Worm (Caenorhabditis elegans) whole organism, young adult: ENCODE data around the gene B0554.1.
A peak's percentile ranks its signal among the peaks of the same experiment; 100 is the strongest.

Experiments
- atf-7 ChIP-seq: sonication (generic microtip); optimal IDR thresholded peaks from 2 replicates; lab custom pipeline; 2017; ENCODE audit warnings: mild to moderate bottlenecking, missing genetic modification characterization, missing compliant biosample characterization
- attf-5 ChIP-seq: fragments of 200-800 bp; sonication (Bioruptor generic); optimal IDR thresholded peaks from 2 replicates; lab custom pipeline; 2018; ENCODE audit warnings: mild to moderate bottlenecking, missing genetic modification characterization, missing compliant biosample characterization
- attf-6 ChIP-seq: fragments of 200-800 bp; sonication (Bioruptor generic); IDR thresholded peaks from 2 replicates; pipeline ENCODE4 v1.3.6; 2022; ENCODE audit warnings: missing genetic modification reagents, missing genetic modification characterization, missing compliant biosample characterization
- bed-1 ChIP-seq: fragments of 200-800 bp; sonication (Bioruptor generic); IDR thresholded peaks from 2 replicates; pipeline ENCODE4 v1.3.6; 2022; ENCODE audit warnings: missing genetic modification reagents, missing genetic modification characterization, missing compliant biosample characterization
- cebp-1 ChIP-seq, 2 experiments: fragments of 200-800 bp in 1 of 2; sonication (Bioruptor generic) in 1 of 2; sonication (generic microtip) in 1 of 2; IDR thresholded peaks in 1 of 2; optimal IDR thresholded peaks in 1 of 2; 2 replicates each; pipeline versions ENCODE4 v1.3.6 to Lab custom; 2017 to 2022; ENCODE audit warnings: missing compliant biosample characterization in 2 of 2, missing genetic modification characterization in 2 of 2, mild to moderate bottlenecking in 1 of 2, missing genetic modification reagents in 1 of 2, moderate library complexity in 1 of 2
- ceh-100 ChIP-seq: fragments of 200-800 bp; sonication (Bioruptor generic); IDR thresholded peaks from 2 replicates; pipeline ENCODE4 v1.3.6; 2022; ENCODE audit warnings: missing genetic modification reagents, missing genetic modification characterization, missing compliant biosample characterization
- dpff-1 ChIP-seq: sonication (generic microtip); optimal IDR thresholded peaks from 2 replicates; lab custom pipeline; 2017; ENCODE audit warnings: mild to moderate bottlenecking, missing genetic modification characterization, missing compliant biosample characterization
- dpl-1 ChIP-seq: fragments of 150-350 bp; optimal IDR thresholded peaks from 2 replicates; lab custom pipeline; 2014; ENCODE audit warnings: missing biosample characterization, missing genetic modification reagents, missing genetic modification characterization
- efl-1 ChIP-seq: fragments of 150-350 bp; optimal IDR thresholded peaks from 2 replicates; lab custom pipeline; 2014; ENCODE audit warnings: missing biosample characterization, missing genetic modification reagents, missing genetic modification characterization
- egl-44 ChIP-seq: fragments of 200-800 bp; sonication (Bioruptor generic); IDR thresholded peaks from 2 replicates; pipeline ENCODE4 v1.3.6; 2022; ENCODE audit warnings: missing genetic modification reagents, missing genetic modification characterization, missing compliant biosample characterization
- hlh-12 ChIP-seq: sonication (generic microtip); optimal IDR thresholded peaks from 2 replicates; lab custom pipeline; 2016; ENCODE audit warnings: missing genetic modification characterization, missing compliant biosample characterization
- lin-26 ChIP-seq: fragments of 200-800 bp; sonication (Bioruptor generic); IDR thresholded peaks from 2 replicates; pipeline ENCODE4 v1.3.6; 2022; ENCODE audit warnings: missing genetic modification reagents, missing genetic modification characterization, missing compliant biosample characterization
- lir-1 ChIP-seq: fragments of 200-800 bp; sonication (Bioruptor generic); conservative IDR thresholded peaks from 2 replicates; pipeline ENCODE4 v1.3.6; 2022; ENCODE audit warnings: missing genetic modification reagents, missing genetic modification characterization, missing compliant biosample characterization
- mes-4 ChIP-seq: sonication (generic microtip); optimal IDR thresholded peaks from 2 replicates; lab custom pipeline; 2016; ENCODE audit warnings: missing genotype, missing genetic modification characterization, missing compliant biosample characterization
- nfya-1 ChIP-seq: sonication (generic microtip); optimal IDR thresholded peaks from 2 replicates; lab custom pipeline; 2017; ENCODE audit warnings: antibody characterized with exemption, missing compliant biosample characterization, missing genetic modification characterization, borderline replicate concordance; ENCODE audit not compliant: insufficient read depth
- nfyb-1 ChIP-seq: fragments of 200-800 bp; sonication (Bioruptor generic); IDR thresholded peaks from 2 replicates; pipeline ENCODE4 v1.3.6; 2022; ENCODE audit warnings: missing genetic modification reagents, missing genetic modification characterization, missing compliant biosample characterization
- nhr-27 ChIP-seq: fragments of 200-800 bp; sonication (Bioruptor generic); optimal IDR thresholded peaks from 2 replicates; lab custom pipeline; 2018; ENCODE audit warnings: mild to moderate bottlenecking, missing genetic modification characterization, moderate library complexity, missing compliant biosample characterization
- nhr-80 ChIP-seq: sonication (generic microtip); optimal IDR thresholded peaks from 2 replicates; lab custom pipeline; 2016; ENCODE audit warnings: missing genetic modification characterization, missing compliant biosample characterization
- snpc-3.4 ChIP-seq: sonication (generic microtip); optimal IDR thresholded peaks from 2 replicates; lab custom pipeline; 2017; ENCODE audit warnings: missing genetic modification characterization, mild to moderate bottlenecking, missing compliant biosample characterization, antibody characterized with exemption, moderate library complexity, missing genotype, missing genetic modification reagents
- tlf-1 ChIP-seq: fragments of 200-800 bp; sonication (Bioruptor generic); optimal IDR thresholded peaks from 2 replicates; lab custom pipeline; 2018; ENCODE audit warnings: mild to moderate bottlenecking, missing genetic modification characterization, missing compliant biosample characterization
- xnd-1 ChIP-seq: sonication (generic microtip); optimal IDR thresholded peaks from 2 replicates; lab custom pipeline; 2016; ENCODE audit warnings: missing genotype, missing genetic modification reagents, missing genetic modification characterization, missing compliant biosample characterization
- ztf-25 ChIP-seq: fragments of 200-800 bp; sonication (Bioruptor generic); IDR thresholded peaks from 2 replicates; pipeline ENCODE4 v1.3.6; 2022; ENCODE audit warnings: missing genetic modification reagents, missing genetic modification characterization, missing compliant biosample characterization
- ztf-6 ChIP-seq: fragments of 200-800 bp; sonication (Bioruptor generic); IDR thresholded peaks from 2 replicates; pipeline ENCODE4 v1.3.6; 2022; ENCODE audit warnings: missing genetic modification reagents, missing genetic modification characterization, missing compliant biosample characterization

Gene B0554.1

DNA sequence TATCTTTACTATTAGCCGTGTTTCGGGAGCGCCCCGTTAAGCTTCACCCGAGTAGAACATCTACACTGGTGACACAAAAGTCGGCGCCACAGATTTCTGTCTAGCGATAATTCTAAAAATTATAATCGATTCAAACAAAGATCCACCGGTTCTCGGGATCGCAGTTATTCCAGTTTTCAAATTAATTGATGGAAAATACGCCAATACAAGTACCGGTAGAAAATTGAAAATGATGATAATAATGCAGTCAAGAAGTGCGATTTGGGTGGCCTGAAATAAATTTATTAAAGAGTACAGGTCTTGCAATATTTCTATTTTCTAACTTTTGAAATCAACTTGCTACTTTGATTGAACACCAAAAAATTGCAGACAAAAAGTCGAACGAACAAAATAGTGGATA lies 29.3 kb downstream of the B0554.1 start:
- TF ChIP-seq bed-1 (GFP tag; lab: Robert Waterston, UW), result no peak
- no peak for TF ChIP-seq attf-6
- no peak for TF ChIP-seq nhr-27

DNA sequence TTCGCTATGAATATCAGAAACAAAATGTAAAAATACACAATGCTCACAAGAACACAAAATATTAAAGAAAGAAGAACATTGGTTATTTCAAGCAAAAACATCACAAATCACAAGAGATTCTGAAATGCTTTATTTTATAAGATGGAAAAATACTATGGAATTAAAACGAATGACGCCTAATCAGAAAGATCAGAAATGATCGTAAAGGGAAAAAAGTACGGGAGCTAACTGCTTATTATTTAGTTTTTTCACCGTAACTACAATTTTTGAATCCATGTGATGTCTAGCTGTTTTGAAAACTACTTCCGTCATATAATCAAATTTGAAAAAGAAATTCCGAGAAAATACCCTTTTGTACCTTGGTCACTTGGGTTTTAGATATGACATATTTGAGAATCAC lies 30.3 kb downstream of the B0554.1 start, which contains the start of gene srbc-57:
Gene srbc-57 (minus strand): TSS at position 101 of the 400 bp plus-strand sequence.
- no peak for TF ChIP-seq attf-6
- no peak for TF ChIP-seq hlh-12 (tag; lab: Kevin White, UChicago)
- TF ChIP-seq efl-1 (GFP tag; lab: Kevin White, UChicago), result no peak

DNA sequence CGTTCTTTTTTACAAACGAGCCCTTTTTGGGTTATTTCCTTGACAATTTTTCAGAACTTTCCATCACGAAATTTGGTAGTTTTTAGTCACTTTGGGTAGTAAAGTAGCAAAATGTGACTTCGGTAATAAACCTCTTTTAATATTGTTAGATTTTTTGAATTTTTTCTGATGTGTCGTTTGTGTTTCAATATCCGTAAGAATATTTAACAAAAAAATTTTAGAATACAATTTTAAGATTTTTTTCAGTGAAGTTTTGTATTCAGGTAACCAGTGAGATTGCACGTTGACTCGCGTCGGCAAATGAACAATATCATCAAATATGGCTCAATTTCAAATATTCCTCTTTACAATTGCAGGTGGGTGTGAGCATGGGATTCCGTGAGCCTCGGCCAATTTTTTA lies 34.4 kb downstream of the B0554.1 start, which contains the start of gene srt-31:
Gene srt-31 (plus strand): TSS at position 301 of the 400 bp plus-strand sequence.
- no peak for TF ChIP-seq xnd-1
- no peak for TF ChIP-seq lir-1 (GFP tag; lab: Robert Waterston, UW)
- no peak for TF ChIP-seq snpc-3.4 (tag; lab: Kevin White, UChicago)
- TF ChIP-seq ztf-6, result no peak
- no peak for TF ChIP-seq ceh-100 (GFP tag; lab: Robert Waterston, UW)
- no peak for TF ChIP-seq tlf-1 (GFP tag; lab: Kevin White, UChicago)

DNA sequence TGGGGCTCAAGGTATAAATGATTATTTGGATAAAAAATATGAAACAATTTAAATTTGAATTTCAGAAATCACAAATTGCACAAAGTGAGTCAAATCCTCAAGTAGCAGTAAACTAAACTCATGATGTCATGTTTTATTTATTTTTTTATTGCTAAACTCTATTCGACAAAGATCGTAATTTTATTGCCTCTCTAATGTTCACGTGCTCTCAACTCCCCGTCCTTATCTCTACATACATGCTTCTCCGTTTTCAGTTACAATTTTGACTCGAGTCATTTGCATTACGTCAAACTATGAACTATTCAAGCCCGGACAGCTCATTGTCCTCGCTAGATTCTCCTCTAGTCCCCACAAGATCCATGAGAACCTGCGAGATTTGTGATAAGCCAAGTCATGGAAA lies 36.3 kb downstream of the B0554.1 start, which contains the start of gene nhr-99:
Gene nhr-99 (plus strand): TSS at position 263 of the 400 bp plus-strand sequence.
- TF ChIP-seq nhr-80 (tag; lab: Kevin White, UChicago) (peak; percentile 59), snpc-3.4 (tag; lab: Kevin White, UChicago) (no peak), mes-4 (tag; lab: Kevin White, UChicago) (no peak), atf-7 (tag; lab: Kevin White, UChicago) (peak; percentile 46), ztf-25 (no peak)

DNA sequence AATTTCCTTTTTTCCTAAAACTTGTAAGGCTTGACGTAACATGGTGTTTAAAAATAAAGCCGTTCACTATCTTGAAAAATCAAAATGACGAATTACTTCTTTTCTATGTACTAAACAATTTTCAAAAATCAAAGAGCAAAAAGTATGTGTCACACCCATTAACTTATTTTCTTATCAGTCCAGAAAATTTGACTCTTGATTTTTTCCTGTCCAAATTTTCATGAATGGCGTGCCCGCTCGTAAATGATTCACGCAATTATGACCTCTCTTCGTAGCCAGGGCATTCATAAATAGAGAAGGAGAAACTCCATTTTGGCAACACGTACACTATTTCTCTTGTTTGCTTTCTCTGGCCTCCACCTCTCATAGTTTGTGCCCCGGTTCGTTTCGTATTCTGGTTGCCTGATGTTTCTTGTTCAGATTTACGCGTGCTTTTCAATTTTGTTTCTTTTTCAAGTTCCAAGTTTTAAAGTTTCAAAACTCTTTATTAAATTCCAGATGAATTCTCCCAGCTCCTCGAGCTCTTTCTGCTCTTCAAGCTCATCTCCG lies 39.5 kb downstream of the B0554.1 start, which contains the start of gene nhr-55:
Gene nhr-55 (plus strand): TSS at position 499 of the 549 bp plus-strand sequence.
- TF ChIP-seq nhr-80 (tag; lab: Kevin White, UChicago), result peak; percentile 63
- TF ChIP-seq dpl-1 (GFP tag; lab: Kevin White, UChicago), result no peak
- TF ChIP-seq cebp-1 (GFP tag; IDR thresholded peaks at IDR 0.05; lab: Robert Waterston, UW), result no peak
- TF ChIP-seq cebp-1 (tag; optimal IDR thresholded peaks at IDR 0.05; lab: Kevin White, UChicago), result peak; percentile 3
- TF ChIP-seq attf-6, result no peak

DNA sequence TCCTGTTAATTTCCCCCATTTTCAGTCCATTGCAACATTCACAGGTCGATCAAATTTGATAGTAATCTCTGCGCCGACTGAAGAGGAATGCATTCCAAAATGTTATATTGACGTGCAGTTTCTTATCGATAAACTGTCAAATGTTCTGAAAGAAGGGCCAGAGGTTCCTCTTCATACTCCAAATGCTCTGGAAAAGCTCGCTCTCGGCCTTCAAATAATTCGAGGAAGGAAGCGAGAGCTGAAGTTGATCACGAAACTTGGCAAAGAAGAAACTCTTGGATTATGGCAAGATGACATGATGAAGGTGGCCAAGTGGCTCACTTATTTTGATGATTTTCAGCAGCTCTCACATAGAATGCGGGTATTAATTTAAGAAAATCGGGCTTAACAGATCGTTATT lies 40.9 kb downstream of the B0554.1 start:
- TF ChIP-seq egl-44 (GFP tag; lab: Robert Waterston, UW) (no peak), nhr-80 (tag; lab: Kevin White, UChicago) (peak; percentile 30)

DNA sequence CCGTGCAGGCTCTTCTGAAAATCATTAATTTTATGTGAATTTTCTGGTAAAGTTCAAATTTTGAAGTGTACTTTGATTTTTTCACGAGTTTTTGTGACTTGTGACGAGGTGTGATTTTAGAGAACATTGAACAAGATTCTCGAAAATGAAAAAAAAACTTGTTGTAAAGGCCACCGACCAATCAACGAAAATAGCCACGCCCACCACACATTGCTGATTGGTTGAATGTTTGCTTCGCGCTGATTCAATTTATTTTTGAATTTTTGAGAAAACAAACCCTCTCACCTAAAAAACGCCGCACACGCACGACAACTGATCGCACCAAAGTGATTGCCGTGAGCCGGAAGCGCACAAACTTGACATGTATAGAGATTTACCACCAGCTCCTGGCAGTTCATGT lies 44.7 kb downstream of the B0554.1 start:
- TF ChIP-seq nfya-1 (tag; lab: Kevin White, UChicago), result no peak
- no peak for TF ChIP-seq attf-5
- no peak for TF ChIP-seq lin-26 (GFP tag; lab: Robert Waterston, UW)
- TF ChIP-seq dpff-1 (tag; lab: Kevin White, UChicago), result no peak
- peak; percentile 91 for TF ChIP-seq nfyb-1 (GFP tag; lab: Robert Waterston, UW)
- no peak for TF ChIP-seq cebp-1 (GFP tag; IDR thresholded peaks at IDR 0.05; lab: Robert Waterston, UW)
- no peak for TF ChIP-seq cebp-1 (tag; optimal IDR thresholded peaks at IDR 0.05; lab: Kevin White, UChicago)

DNA sequence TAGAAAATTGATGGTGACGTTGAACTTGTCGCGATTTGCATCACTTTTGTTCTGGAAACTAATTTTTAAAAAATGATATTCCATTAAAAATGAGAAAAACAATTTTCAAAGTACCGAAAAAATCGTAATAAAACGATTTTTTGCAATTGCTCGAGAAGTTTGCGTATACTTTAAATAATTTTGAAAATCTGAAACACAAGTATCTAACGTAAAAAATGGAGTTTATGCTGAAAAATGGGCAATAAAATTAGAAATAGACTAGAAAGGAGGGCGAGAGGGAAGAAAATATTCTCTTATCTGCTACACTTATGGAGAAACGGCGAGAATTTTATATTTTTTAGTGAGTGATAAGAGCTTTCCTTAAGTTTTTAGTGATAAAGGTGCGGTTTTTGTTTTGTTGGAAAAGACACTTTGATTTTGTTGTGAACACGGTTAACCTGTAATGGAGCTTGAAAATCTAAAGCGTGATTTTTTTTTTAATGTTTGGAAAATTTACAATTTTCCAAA lies 45.1 kb downstream of the B0554.1 start, which contains the start of gene nhr-130:
Gene nhr-130 (minus strand): TSS at position 51 of the 507 bp plus-strand sequence.
- peak; percentile 42 for TF ChIP-seq nhr-80 (tag; lab: Kevin White, UChicago)
- no peak for TF ChIP-seq tlf-1 (GFP tag; lab: Kevin White, UChicago)
- TF ChIP-seq, all 124 proteins: peak for 1
